Worm (Caenorhabditis elegans): ENCODE results near the gene cri-3.

cri-3 gene

ce11 chrIII:3428574-3428973, 32.4 kb downstream of the cri-3 start:
- TF ChIP-seq nhr-12 (tag; optimal IDR thresholded peaks at IDR 0.05) (no peak), blmp-1 (tag; optimal IDR thresholded peaks at IDR 0.05) (no peak), ceh-39 (tag; optimal IDR thresholded peaks at IDR 0.05) (no peak), ztf-11 (tag; optimal IDR thresholded peaks at IDR 0.05) (no peak), lin-13 (tag; optimal IDR thresholded peaks at IDR 0.05) (no peak), unc-62 (GFP tag; optimal IDR thresholded peaks at IDR 0.05) (no peak), cnd-1 (tag; optimal IDR thresholded peaks at IDR 0.05) (no peak), elt-1 (tag; optimal IDR thresholded peaks at IDR 0.05; ENCODE audit: borderline replicate concordance, insufficient read depth) (no peak)

DNA sequence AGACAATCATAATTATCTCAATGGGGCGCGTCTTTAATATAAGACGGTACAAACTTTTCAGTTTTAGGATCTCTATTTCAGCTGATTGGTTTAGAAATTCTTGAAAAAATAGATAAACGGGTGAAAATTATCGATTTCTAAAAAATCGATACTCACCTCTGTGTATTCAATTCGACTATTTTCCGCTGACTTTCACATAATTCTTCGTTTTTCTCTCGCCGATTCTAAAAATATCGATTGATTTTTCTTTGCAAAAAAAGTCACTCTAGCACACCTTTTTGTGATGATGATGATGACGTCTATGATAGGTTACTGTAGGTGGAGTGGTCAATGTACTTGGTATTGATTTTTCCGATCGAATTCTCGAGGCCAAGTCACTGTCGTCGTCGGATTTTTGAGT, 33.6 kb downstream of the cri-3 start:
- TF ChIP-seq hlh-1 (tag; optimal IDR thresholded peaks at IDR 0.05) (no peak), unc-62 (GFP tag; optimal IDR thresholded peaks at IDR 0.05) (no peak), elt-3 (tag; optimal IDR thresholded peaks at IDR 0.05) (no peak), nhr-28 (tag; optimal IDR thresholded peaks at IDR 0.05) (no peak), lin-32 (GFP tag; optimal IDR thresholded peaks at IDR 0.05) (no peak), ces-1 (GFP tag; optimal IDR thresholded peaks at IDR 0.05) (no peak), ceh-43 (GFP tag; optimal IDR thresholded peaks at IDR 0.05) (no peak), nhr-12 (tag; optimal IDR thresholded peaks at IDR 0.05) (no peak), tbx-8 (GFP tag; optimal IDR thresholded peaks at IDR 0.05) (no peak)

DNA sequence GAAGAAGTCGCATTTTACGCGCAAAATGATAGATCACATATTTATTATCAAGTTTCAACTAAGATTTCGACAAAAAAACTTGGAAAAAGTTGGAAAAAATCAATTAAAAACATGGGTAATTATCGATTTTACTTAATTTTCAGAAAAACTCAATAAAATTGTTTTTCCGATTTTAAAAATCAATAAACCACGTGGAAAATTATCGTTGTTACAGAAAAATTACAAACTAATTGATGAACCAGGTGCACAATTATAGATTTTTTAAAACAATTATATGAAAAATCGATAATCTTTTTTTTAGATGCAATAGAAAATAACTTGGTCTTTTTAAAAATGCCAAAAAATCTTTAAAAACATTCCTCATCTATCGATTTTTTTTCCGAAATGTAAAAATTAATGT, 34.5 kb downstream of the cri-3 start:
- TF ChIP-seq lin-32 (GFP tag; optimal IDR thresholded peaks at IDR 0.05) = no peak
- no peak for TF ChIP-seq zip-8 (tag; optimal IDR thresholded peaks at IDR 0.05)
- no peak for TF ChIP-seq ztf-11 (tag; optimal IDR thresholded peaks at IDR 0.05)
- no peak for TF ChIP-seq nhr-28 (tag; optimal IDR thresholded peaks at IDR 0.05)
- no peak for TF ChIP-seq unc-62 (GFP tag; optimal IDR thresholded peaks at IDR 0.05)
- TF ChIP-seq nhr-12 (tag; optimal IDR thresholded peaks at IDR 0.05) = no peak

DNA sequence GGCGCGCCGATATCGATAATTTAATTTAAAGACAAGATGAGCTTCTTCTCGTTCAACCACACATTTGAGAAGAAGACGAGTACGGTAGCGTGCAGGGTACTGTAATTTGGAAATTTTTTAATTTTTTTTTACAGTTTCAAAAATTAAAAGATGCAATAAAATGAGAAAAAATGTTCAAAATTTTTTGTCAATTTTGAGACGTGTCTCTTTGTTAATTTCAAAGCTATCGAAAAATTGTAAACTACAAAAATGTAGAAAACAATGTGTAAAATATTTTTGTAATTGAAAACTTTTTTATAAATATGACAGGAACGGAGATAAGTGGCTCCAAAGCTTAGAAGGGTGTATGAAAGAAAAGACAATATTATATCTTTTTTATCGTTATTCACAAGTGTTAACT, 35.2 kb downstream of the cri-3 start, which contains the start of gene K01A11.1:
K01A11.1 (minus strand) TSS at position 101 of the 400 bp plus-strand sequence.
- TF ChIP-seq mab-5 (tag; optimal IDR thresholded peaks at IDR 0.05) = no peak

DNA sequence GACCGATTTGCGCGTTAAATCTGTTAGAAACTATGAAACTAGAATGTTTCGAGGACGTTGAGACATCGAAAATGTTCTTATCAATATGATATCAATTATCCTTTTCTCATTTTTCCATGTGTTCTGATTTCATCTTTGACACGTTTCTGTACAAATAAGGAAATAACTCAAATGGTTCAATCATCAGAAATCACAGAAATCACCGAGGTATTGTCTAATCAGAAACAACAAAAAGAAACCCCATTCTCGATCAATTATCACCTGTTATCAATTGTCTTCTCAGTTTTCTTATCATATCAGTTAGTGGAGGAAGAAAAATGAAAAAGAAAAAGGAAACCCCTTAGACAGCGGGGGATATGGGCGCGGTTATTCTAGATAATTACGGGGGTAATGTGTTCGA, 39.0 kb downstream of the cri-3 start:
- TF ChIP-seq lin-13 (tag; optimal IDR thresholded peaks at IDR 0.05) = no peak
- no peak for TF ChIP-seq snpc-4 (tag; optimal IDR thresholded peaks at IDR 0.05)
- TF ChIP-seq mls-2 (tag; optimal IDR thresholded peaks at IDR 0.05) = no peak
- TF ChIP-seq ham-2 (GFP tag; optimal IDR thresholded peaks at IDR 0.05) = no peak
- no peak for TF ChIP-seq mep-1 (tag; optimal IDR thresholded peaks at IDR 0.05)
- TF ChIP-seq elt-1 (tag; optimal IDR thresholded peaks at IDR 0.05; ENCODE audit: borderline replicate concordance, insufficient read depth) = no peak
- no peak for TF ChIP-seq nhr-2 (tag; optimal IDR thresholded peaks at IDR 0.05)
- no peak for TF ChIP-seq lsy-2 (tag; optimal IDR thresholded peaks at IDR 0.05)
- no peak for TF ChIP-seq flh-1 (GFP tag; optimal IDR thresholded peaks at IDR 0.05)

ce11 chrIII:3437139-3437538, 41.0 kb downstream of the cri-3 start:
- TF ChIP-seq hlh-1 (tag; optimal IDR thresholded peaks at IDR 0.05) (no peak), ceh-43 (GFP tag; optimal IDR thresholded peaks at IDR 0.05) (no peak), ceh-39 (tag; optimal IDR thresholded peaks at IDR 0.05) (no peak), unc-39 (tag; optimal IDR thresholded peaks at IDR 0.05) (no peak), nhr-76 (tag; optimal IDR thresholded peaks at IDR 0.05) (no peak), unc-62 (GFP tag; optimal IDR thresholded peaks at IDR 0.05) (no peak)

DNA sequence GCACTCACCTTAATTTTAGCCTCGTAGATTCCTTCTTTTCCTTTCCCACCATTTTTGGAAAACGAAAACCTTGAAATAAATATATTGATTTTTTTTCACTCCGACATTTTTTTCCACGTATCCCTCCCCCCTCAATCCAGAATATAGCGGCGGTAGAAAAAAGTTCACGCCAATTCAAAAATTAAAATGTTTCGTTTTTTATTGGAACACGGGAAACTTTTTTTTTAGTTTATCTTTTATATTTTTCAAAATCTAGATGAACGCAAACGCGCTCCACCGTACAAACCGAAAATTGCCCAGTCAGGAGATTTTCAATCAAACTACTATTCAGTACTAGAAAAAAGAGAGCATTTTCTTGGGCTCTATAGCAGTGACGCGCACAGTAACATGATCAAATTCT, 48.0 kb downstream of the cri-3 start, which contains the start of gene spe-41:
spe-41 (minus strand) TSS at position 72 of the 400 bp plus-strand sequence.
- TF ChIP-seq unc-62 (GFP tag; optimal IDR thresholded peaks at IDR 0.05) = no peak
- TF ChIP-seq sem-2 (GFP tag; optimal IDR thresholded peaks at IDR 0.05) = no peak
- no peak for TF ChIP-seq elt-3 (tag; optimal IDR thresholded peaks at IDR 0.05)
- no peak for TF ChIP-seq mls-2 (tag; optimal IDR thresholded peaks at IDR 0.05)
- no peak for TF ChIP-seq unc-120 (tag; optimal IDR thresholded peaks at IDR 0.05; ENCODE audit: poor library complexity, severe bottlenecking)
- no peak for TF ChIP-seq bed-3 (GFP tag; optimal IDR thresholded peaks at IDR 0.05)
- TF ChIP-seq lin-32 (GFP tag; optimal IDR thresholded peaks at IDR 0.05) = no peak
- no peak for TF ChIP-seq ztf-11 (tag; optimal IDR thresholded peaks at IDR 0.05)
- no peak for TF ChIP-seq hlh-1 (tag; optimal IDR thresholded peaks at IDR 0.05)
- no peak for TF ChIP-seq unc-39 (tag; optimal IDR thresholded peaks at IDR 0.05)
- TF ChIP-seq nhr-76 (tag; optimal IDR thresholded peaks at IDR 0.05) = no peak
- no peak for TF ChIP-seq nhr-237 (tag; optimal IDR thresholded peaks at IDR 0.05)
- no peak for TF ChIP-seq ham-2 (GFP tag; optimal IDR thresholded peaks at IDR 0.05)
- TF ChIP-seq mab-5 (tag; optimal IDR thresholded peaks at IDR 0.05) = no peak
- TF ChIP-seq nhr-2 (tag; optimal IDR thresholded peaks at IDR 0.05) = no peak
- no peak for TF ChIP-seq flh-1 (GFP tag; optimal IDR thresholded peaks at IDR 0.05)
